Worm (Caenorhabditis elegans) whole organism, L4/young adult: Measurements from ENCODE around the gene srx-93.

ENCODE experiments used
- W03F9.2 ChIP-seq: fragments of 150-350 bp; optimal IDR thresholded peaks from 2 replicates; lab custom pipeline; 2014; ENCODE audit warnings: missing biosample characterization, missing genetic modification characterization
- dao-5 ChIP-seq: sonication (generic microtip); optimal IDR thresholded peaks from 2 replicates; lab custom pipeline; 2016; ENCODE audit warnings: missing genotype, missing genetic modification characterization, moderate library complexity, missing compliant biosample characterization
- him-1 ChIP-seq: sonication (generic microtip); optimal IDR thresholded peaks from 2 replicates; lab custom pipeline; 2016; ENCODE audit warnings: missing genotype, missing genetic modification reagents, missing genetic modification characterization, missing compliant biosample characterization

DNA sequence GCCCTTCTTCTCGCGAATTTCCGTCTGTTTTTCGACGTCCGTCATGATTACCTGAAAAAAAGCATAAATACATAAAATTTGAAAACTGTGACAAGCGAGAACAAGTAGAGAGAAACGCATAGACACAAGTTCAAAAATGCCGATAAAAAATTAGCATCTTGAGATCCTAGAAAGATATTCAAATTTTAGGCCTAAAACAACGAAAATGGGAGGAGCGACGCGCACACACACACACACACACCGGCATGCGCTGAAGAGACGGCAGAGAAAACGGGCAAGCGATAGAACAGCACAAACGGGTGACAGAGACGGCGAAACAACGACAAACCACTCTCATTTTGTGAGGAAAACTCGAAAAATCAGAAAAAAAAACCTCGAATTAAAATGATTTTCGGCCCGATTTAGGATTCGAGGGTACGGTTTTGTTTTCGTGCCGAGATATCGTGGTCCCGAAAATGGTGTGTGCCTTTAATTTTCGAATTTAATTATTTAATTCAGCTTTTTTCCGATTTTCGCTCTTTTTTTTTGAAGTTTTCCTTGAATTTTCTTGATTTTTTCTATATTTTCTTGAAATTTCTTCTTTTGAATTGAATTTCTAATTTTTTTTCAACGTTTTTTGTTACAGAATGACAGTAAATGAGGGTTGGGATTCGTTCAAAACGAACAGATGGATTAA is 34.4 kb downstream of the srx-93 start, which contains the start of the genes rpl-11.1 and T22F3.2:
- TF ChIP-seq dao-5 (tag; lab: Kevin White, UChicago) (no peak), him-1 (tag; lab: Kevin White, UChicago) (no peak), W03F9.2 (tag; lab: Kevin White, UChicago) (no peak)
